Worm (Caenorhabditis elegans) whole organism, L4/young adult: ENCODE measurements around the gene nlp-64.

Experiments
- W03F9.2 ChIP-seq: fragments of 150-350 bp; optimal IDR thresholded peaks from 2 replicates; lab custom pipeline; 2014; ENCODE audit warnings: missing biosample characterization, missing genetic modification characterization
- him-1 ChIP-seq: sonication (generic microtip); optimal IDR thresholded peaks from 2 replicates; lab custom pipeline; 2016; ENCODE audit warnings: missing genotype, missing genetic modification reagents, missing genetic modification characterization, missing compliant biosample characterization

DNA sequence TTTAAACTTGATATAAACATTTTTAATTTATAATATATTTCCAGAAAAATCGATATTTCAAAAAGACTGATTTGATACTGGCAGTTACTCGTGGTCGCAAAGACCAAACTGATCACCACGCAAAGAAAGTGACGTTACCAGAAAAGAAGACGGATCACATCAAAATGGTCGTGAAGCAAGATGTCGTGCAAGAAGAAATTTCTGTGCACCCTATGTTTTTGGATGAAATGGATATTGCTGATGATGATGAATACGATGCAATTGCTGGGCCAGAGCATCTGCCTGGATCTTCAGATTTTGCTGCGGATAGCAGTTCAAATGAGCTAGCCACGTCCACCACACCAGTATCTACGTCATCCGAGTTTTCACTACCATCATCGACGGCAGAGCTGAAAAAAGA, 17.6 kb upstream of the nlp-64 start:
- TF ChIP-seq him-1 (tag; lab: Kevin White, UChicago) = no peak
- no peak for TF ChIP-seq W03F9.2 (tag; lab: Kevin White, UChicago)
